Worm (Caenorhabditis elegans) whole organism, early embryonic: ENCODE results near the gene clec-160.

Experiments
- B0310.2 ChIP-seq: sonication (generic microtip); optimal IDR thresholded peaks from 2 replicates; lab custom pipeline; 2016; ENCODE audit warnings: mild to moderate bottlenecking, missing genetic modification characterization, missing compliant biosample characterization
- F13C5.2 ChIP-seq: sonication (generic microtip); optimal IDR thresholded peaks from 2 replicates; lab custom pipeline; 2017; ENCODE audit warnings: mild to moderate bottlenecking, missing genetic modification characterization, inconsistent platforms, missing compliant biosample characterization
- aly-1 ChIP-seq: sonication (generic microtip); optimal IDR thresholded peaks from 2 replicates; lab custom pipeline; 2016; ENCODE audit warnings: missing genetic modification characterization, missing compliant biosample characterization
- ama-1 ChIP-seq: fragments of 150-350 bp; optimal IDR thresholded peaks from 2 replicates; lab custom pipeline; 2014
- ceh-13 ChIP-seq: fragments of 200-800 bp; sonication (Bioruptor generic); optimal IDR thresholded peaks from 2 replicates; lab custom pipeline; 2018; ENCODE audit warnings: mild to moderate bottlenecking, missing genetic modification characterization, missing compliant biosample characterization
- ceh-36 ChIP-seq: sonication (generic microtip); optimal IDR thresholded peaks from 2 replicates; lab custom pipeline; 2016; ENCODE audit warnings: missing genetic modification characterization, inconsistent platforms, missing compliant biosample characterization
- ets-7 ChIP-seq: sonication (generic microtip); optimal IDR thresholded peaks from 2 replicates; lab custom pipeline; 2016; ENCODE audit warnings: missing genotype, missing genetic modification characterization, missing compliant biosample characterization
- flt-1 ChIP-seq: fragments of 200-800 bp; sonication (Bioruptor generic); IDR thresholded peaks from 2 replicates; pipeline ENCODE4 v1.3.6; 2022; ENCODE audit warnings: missing genetic modification characterization, missing compliant biosample characterization
- hmbx-1 ChIP-seq: sonication (generic microtip); optimal IDR thresholded peaks from 2 replicates; lab custom pipeline; 2016; ENCODE audit warnings: mild to moderate bottlenecking, missing genetic modification characterization, missing compliant biosample characterization
- hmg-4 ChIP-seq: fragments of 200-800 bp; sonication (Bioruptor generic); optimal IDR thresholded peaks from 2 replicates; lab custom pipeline; 2018; ENCODE audit warnings: mild to moderate bottlenecking, missing genetic modification characterization, missing compliant biosample characterization
- hnd-1 ChIP-seq: sonication (generic microtip); optimal IDR thresholded peaks from 2 replicates; lab custom pipeline; 2016; ENCODE audit warnings: missing genetic modification characterization, missing compliant biosample characterization
- pes-1 ChIP-seq: fragments of 200-800 bp; sonication (Bioruptor generic); IDR thresholded peaks from 2 replicates; pipeline ENCODE4 v1.3.6; 2022; ENCODE audit warnings: missing genetic modification reagents, missing genetic modification characterization, missing compliant biosample characterization
- scrt-1 ChIP-seq: fragments of 200-800 bp; sonication (Bioruptor generic); IDR thresholded peaks from 2 replicates; pipeline ENCODE4 v1.3.6; 2022; ENCODE audit warnings: missing genetic modification characterization, missing compliant biosample characterization
- sea-1 ChIP-seq: fragments of 200-800 bp; sonication (Bioruptor generic); conservative IDR thresholded peaks from 2 replicates; pipeline ENCODE4 v1.3.6; 2022; ENCODE audit warnings: missing genetic modification characterization, missing compliant biosample characterization
- tbx-11 ChIP-seq: fragments of 200-800 bp; sonication (Bioruptor generic); IDR thresholded peaks from 2 replicates; pipeline ENCODE4 v1.3.6; 2022; ENCODE audit warnings: missing genetic modification characterization, missing compliant biosample characterization
- tbx-37 ChIP-seq: fragments of 200-800 bp; sonication (Bioruptor generic); conservative IDR thresholded peaks from 2 replicates; pipeline ENCODE4 v1.3.6; 2022; ENCODE audit warnings: missing genetic modification reagents, missing genetic modification characterization, missing compliant biosample characterization
- tra-4 ChIP-seq: sonication (generic microtip); optimal IDR thresholded peaks from 2 replicates; lab custom pipeline; 2017; ENCODE audit warnings: missing genetic modification characterization, missing compliant biosample characterization

The clec-160 gene

ce11 chrIII:8279567-8279966 is 3.8 kb upstream of the clec-160 start:
- no peak for TF ChIP-seq ceh-13
- TF ChIP-seq hnd-1 = no peak
- TF ChIP-seq tbx-11 (GFP tag; lab: Robert Waterston, UW) = no peak
- TF ChIP-seq flt-1 (GFP tag; lab: Robert Waterston, UW) = no peak
- no peak for TF ChIP-seq hmbx-1 (tag; lab: Kevin White, UChicago)
- no peak for TF ChIP-seq scrt-1
- TF ChIP-seq B0310.2 (tag; lab: Kevin White, UChicago) = no peak
- TF ChIP-seq aly-1 (tag; lab: Kevin White, UChicago) = no peak
- TF ChIP-seq ceh-36 (tag; lab: Kevin White, UChicago) = no peak
- no peak for TF ChIP-seq F13C5.2 (tag; lab: Kevin White, UChicago)
- TF ChIP-seq hmg-4 (GFP tag; lab: Kevin White, UChicago) = no peak

- no peak for TF ChIP-seq tra-4 (tag; lab: Kevin White, UChicago)
- TF ChIP-seq B0310.2 (tag; lab: Kevin White, UChicago) = no peak
- no peak for TF ChIP-seq hnd-1
- TF ChIP-seq ceh-13 = no peak
- TF ChIP-seq aly-1 (tag; lab: Kevin White, UChicago) = no peak
Observed at ce11 chrIII:8278801-8279200, 3.0 kb upstream of the clec-160 start, which contains the start of gene mig-10. mig-10 (plus strand) TSS chrIII:8279101.

ce11 chrIII:8271676-8272225 is 4.0 kb downstream of the clec-160 start, which contains the start of the genes mps-4 and F09G8.10:
mps-4 (minus strand) TSS chrIII:8271776.
F09G8.10 (minus strand) TSS chrIII:8272175.
- TF ChIP-seq F13C5.2 (tag; lab: Kevin White, UChicago) = no peak
- TF ChIP-seq ceh-13 = no peak
- no peak for TF ChIP-seq hmbx-1 (tag; lab: Kevin White, UChicago)
- TF ChIP-seq tbx-11 (GFP tag; lab: Robert Waterston, UW) = no peak
- TF ChIP-seq B0310.2 (tag; lab: Kevin White, UChicago) = no peak
- no peak for TF ChIP-seq hnd-1

- TF ChIP-seq sea-1 (GFP tag; lab: Robert Waterston, UW) (no peak), hnd-1 (no peak), scrt-1 (no peak), tbx-37 (GFP tag; lab: Robert Waterston, UW) (no peak), tra-4 (tag; lab: Kevin White, UChicago) (no peak), ama-1 (lab: Kevin White, UChicago) (no peak), B0310.2 (tag; lab: Kevin White, UChicago) (no peak), ets-7 (no peak), ceh-36 (tag; lab: Kevin White, UChicago) (no peak)
Observed at ce11 chrIII:8268296-8268695, 7.5 kb downstream of the clec-160 start, which contains the start of the genes F09G8.7 and crn-7. F09G8.7 (minus strand) TSS chrIII:8268355. crn-7 (plus strand) TSS chrIII:8268531.

ce11 chrIII:8265753-8266152 is 10.0 kb downstream of the clec-160 start, which contains the start of gene mrps-9:
mrps-9 (plus strand) TSS chrIII:8266062.
- TF ChIP-seq aly-1 (tag; lab: Kevin White, UChicago) (no peak), tra-4 (tag; lab: Kevin White, UChicago) (no peak), tbx-11 (GFP tag; lab: Robert Waterston, UW) (no peak), B0310.2 (tag; lab: Kevin White, UChicago) (no peak), pes-1 (GFP tag; lab: Robert Waterston, UW) (no peak), ceh-36 (tag; lab: Kevin White, UChicago) (no peak), sea-1 (GFP tag; lab: Robert Waterston, UW) (no peak)

- TF ChIP-seq sea-1 (GFP tag; lab: Robert Waterston, UW) = no peak
- no peak for TF ChIP-seq pes-1 (GFP tag; lab: Robert Waterston, UW)
- TF ChIP-seq F13C5.2 (tag; lab: Kevin White, UChicago) = no peak
- TF ChIP-seq tra-4 (tag; lab: Kevin White, UChicago) = no peak
- no peak for TF ChIP-seq hmbx-1 (tag; lab: Kevin White, UChicago)
- no peak for TF ChIP-seq ets-7
- TF ChIP-seq tbx-37 (GFP tag; lab: Robert Waterston, UW) = no peak
- no peak for TF ChIP-seq scrt-1
- TF ChIP-seq flt-1 (GFP tag; lab: Robert Waterston, UW) = no peak
- TF ChIP-seq ceh-36 (tag; lab: Kevin White, UChicago) = no peak
- TF ChIP-seq tbx-11 (GFP tag; lab: Robert Waterston, UW) = no peak
- no peak for TF ChIP-seq B0310.2 (tag; lab: Kevin White, UChicago)
- no peak for TF ChIP-seq hmg-4 (GFP tag; lab: Kevin White, UChicago)
- no peak for TF ChIP-seq ama-1 (lab: Kevin White, UChicago)
- no peak for TF ChIP-seq aly-1 (tag; lab: Kevin White, UChicago)
- no peak for TF ChIP-seq ceh-13
Observed at ce11 chrIII:8263377-8263776, 12.4 kb downstream of the clec-160 start, which contains the start of gene col-91. col-91 (minus strand) TSS chrIII:8263664.

- TF ChIP-seq F13C5.2 (tag; lab: Kevin White, UChicago) (no peak), pes-1 (GFP tag; lab: Robert Waterston, UW) (no peak), flt-1 (GFP tag; lab: Robert Waterston, UW) (no peak), ets-7 (no peak), B0310.2 (tag; lab: Kevin White, UChicago) (no peak), tra-4 (tag; lab: Kevin White, UChicago) (no peak), ama-1 (lab: Kevin White, UChicago) (no peak), scrt-1 (no peak), ceh-13 (no peak)
Observed at ce11 chrIII:8262599-8262998, 13.2 kb downstream of the clec-160 start.

ce11 chrIII:8258045-8258444 is 17.7 kb downstream of the clec-160 start, which contains the start of gene ncr-2:
ncr-2 (plus strand) TSS chrIII:8258345.
- no peak for TF ChIP-seq sea-1 (GFP tag; lab: Robert Waterston, UW)
- TF ChIP-seq ceh-36 (tag; lab: Kevin White, UChicago) = no peak
- TF ChIP-seq ceh-13 = no peak
- no peak for TF ChIP-seq hmg-4 (GFP tag; lab: Kevin White, UChicago)
- TF ChIP-seq hnd-1 = no peak
- TF ChIP-seq B0310.2 (tag; lab: Kevin White, UChicago) = no peak
- TF ChIP-seq tbx-11 (GFP tag; lab: Robert Waterston, UW) = no peak
- TF ChIP-seq ets-7 = no peak
- TF ChIP-seq flt-1 (GFP tag; lab: Robert Waterston, UW) = no peak
- no peak for TF ChIP-seq F13C5.2 (tag; lab: Kevin White, UChicago)
